Worm (Caenorhabditis elegans) whole organism, young adult: ENCODE results near the gene Y49F6B.12.

ENCODE experiments used
- B0035.1 ChIP-seq: sonication (generic microtip); optimal IDR thresholded peaks from 2 replicates; lab custom pipeline; 2016; ENCODE audit warnings: missing genetic modification characterization, mild to moderate bottlenecking, missing compliant biosample characterization, missing genotype, missing genetic modification reagents
- B0261.1 ChIP-seq: sonication (generic microtip); optimal IDR thresholded peaks from 2 replicates; lab custom pipeline; 2016; ENCODE audit warnings: mild to moderate bottlenecking, missing genetic modification characterization, moderate library complexity, missing compliant biosample characterization
- C06A6.2 ChIP-seq: fragments of 200-800 bp; sonication (Bioruptor generic); conservative IDR thresholded peaks from 2 replicates; pipeline ENCODE4 v1.3.6; 2022; ENCODE audit warnings: missing genetic modification characterization, missing compliant biosample characterization
- F22D6.2 ChIP-seq: sonication (generic microtip); optimal IDR thresholded peaks from 2 replicates; lab custom pipeline; 2016; ENCODE audit warnings: mild to moderate bottlenecking, missing genetic modification characterization, missing compliant biosample characterization
- F33H1.4 ChIP-seq: fragments of 200-800 bp; sonication (Bioruptor generic); IDR thresholded peaks from 2 replicates; pipeline ENCODE4 v1.3.6; 2022; ENCODE audit warnings: missing genetic modification reagents, missing genetic modification characterization, missing compliant biosample characterization
- F49E8.2 ChIP-seq: sonication (generic microtip); optimal IDR thresholded peaks from 3 replicates; lab custom pipeline; 2017; ENCODE audit warnings: missing genetic modification characterization, mild to moderate bottlenecking, missing compliant biosample characterization, antibody characterized with exemption, moderate library complexity; ENCODE audit not compliant: insufficient read depth
- F57C9.4 ChIP-seq: sonication (generic microtip); optimal IDR thresholded peaks from 2 replicates; lab custom pipeline; 2017; ENCODE audit warnings: mild to moderate bottlenecking, missing genetic modification characterization, missing compliant biosample characterization
- K11D2.4 ChIP-seq: fragments of 200-800 bp; sonication (Bioruptor generic); IDR thresholded peaks from 2 replicates; pipeline ENCODE4 v1.3.6; 2022; ENCODE audit warnings: missing genetic modification reagents, missing genetic modification characterization, missing compliant biosample characterization
- Y53F4B.3 ChIP-seq: fragments of 200-800 bp; sonication (Bioruptor generic); IDR thresholded peaks from 2 replicates; pipeline ENCODE4 v1.3.6; 2022; ENCODE audit warnings: missing genetic modification reagents, missing genetic modification characterization, missing compliant biosample characterization
- Y67H2A.10 ChIP-seq: fragments of 200-800 bp; sonication (Bioruptor generic); conservative IDR thresholded peaks from 2 replicates; pipeline ENCODE4 v1.3.6; 2022; ENCODE audit warnings: missing genetic modification reagents, missing genetic modification characterization, missing compliant biosample characterization
- Y79H2A.3 ChIP-seq: fragments of 200-800 bp; sonication (Bioruptor generic); conservative IDR thresholded peaks from 2 replicates; pipeline ENCODE4 v1.3.6; 2022; ENCODE audit warnings: missing genetic modification reagents, missing genetic modification characterization, missing compliant biosample characterization
- atf-7 ChIP-seq: sonication (generic microtip); optimal IDR thresholded peaks from 2 replicates; lab custom pipeline; 2017; ENCODE audit warnings: mild to moderate bottlenecking, missing genetic modification characterization, missing compliant biosample characterization
- athp-1 ChIP-seq: sonication (generic microtip); optimal IDR thresholded peaks from 2 replicates; lab custom pipeline; 2017; ENCODE audit warnings: mild to moderate bottlenecking, missing genetic modification characterization, missing compliant biosample characterization
- attf-3 ChIP-seq: fragments of 200-800 bp; sonication (Bioruptor generic); conservative IDR thresholded peaks from 2 replicates; pipeline ENCODE4 v1.3.6; 2022; ENCODE audit warnings: missing genetic modification reagents, missing genetic modification characterization, missing compliant biosample characterization
- attf-6 ChIP-seq: fragments of 200-800 bp; sonication (Bioruptor generic); IDR thresholded peaks from 2 replicates; pipeline ENCODE4 v1.3.6; 2022; ENCODE audit warnings: missing genetic modification reagents, missing genetic modification characterization, missing compliant biosample characterization
- ceh-100 ChIP-seq: fragments of 200-800 bp; sonication (Bioruptor generic); IDR thresholded peaks from 2 replicates; pipeline ENCODE4 v1.3.6; 2022; ENCODE audit warnings: missing genetic modification reagents, missing genetic modification characterization, missing compliant biosample characterization
- ceh-27 ChIP-seq: fragments of 200-800 bp; sonication (Bioruptor generic); optimal IDR thresholded peaks from 2 replicates; lab custom pipeline; 2018; ENCODE audit warnings: mild to moderate bottlenecking, missing genetic modification characterization, moderate library complexity, missing compliant biosample characterization
- ceh-40 ChIP-seq: fragments of 200-800 bp; sonication (Bioruptor generic); IDR thresholded peaks from 2 replicates; pipeline ENCODE4 v1.3.6; 2022; ENCODE audit warnings: missing genetic modification characterization, missing compliant biosample characterization
- ceh-58 ChIP-seq: fragments of 200-800 bp; sonication (Bioruptor generic); IDR thresholded peaks from 2 replicates; pipeline ENCODE4 v1.3.6; 2022; ENCODE audit warnings: missing genetic modification characterization, missing compliant biosample characterization
- ceh-79 ChIP-seq: sonication (generic microtip); optimal IDR thresholded peaks from 2 replicates; lab custom pipeline; 2017; ENCODE audit warnings: mild to moderate bottlenecking, missing genetic modification characterization, missing compliant biosample characterization
- ceh-91 ChIP-seq: fragments of 200-800 bp; sonication (Bioruptor generic); IDR thresholded peaks from 2 replicates; pipeline ENCODE4 v1.3.6; 2022; ENCODE audit warnings: missing genetic modification reagents, missing genetic modification characterization, missing compliant biosample characterization
- die-1 ChIP-seq: sonication (generic microtip); optimal IDR thresholded peaks from 2 replicates; lab custom pipeline; 2016; ENCODE audit warnings: missing genotype, mild to moderate bottlenecking, missing genetic modification characterization, missing compliant biosample characterization
- egrh-3 ChIP-seq: fragments of 200-800 bp; sonication (Bioruptor generic); IDR thresholded peaks from 2 replicates; pipeline ENCODE4 v1.3.6; 2022; ENCODE audit warnings: missing genetic modification reagents, missing genetic modification characterization, missing compliant biosample characterization
- ets-4 ChIP-seq: fragments of 200-800 bp; sonication (Bioruptor generic); optimal IDR thresholded peaks from 2 replicates; lab custom pipeline; 2018; ENCODE audit warnings: mild to moderate bottlenecking, missing genetic modification characterization, missing compliant biosample characterization
- hmg-1.2 ChIP-seq: fragments of 200-800 bp; sonication (Bioruptor generic); IDR thresholded peaks from 2 replicates; pipeline ENCODE4 v1.3.6; 2022; ENCODE audit warnings: missing genetic modification reagents, missing genetic modification characterization, missing compliant biosample characterization
- hmg-20 ChIP-seq: fragments of 200-800 bp; sonication (Bioruptor generic); IDR thresholded peaks from 2 replicates; pipeline ENCODE4 v1.3.6; 2022; ENCODE audit warnings: missing genetic modification reagents, missing genetic modification characterization, missing compliant biosample characterization
- hrde-1 ChIP-seq: sonication (generic microtip); optimal IDR thresholded peaks from 2 replicates; lab custom pipeline; 2016; ENCODE audit warnings: missing genetic modification characterization, mild to moderate bottlenecking, missing compliant biosample characterization, moderate library complexity, missing genotype, missing genetic modification reagents, borderline replicate concordance
- hsf-1 ChIP-seq: fragments of 200-800 bp; sonication (Bioruptor generic); IDR thresholded peaks from 2 replicates; pipeline ENCODE4 v1.3.6; 2022; ENCODE audit warnings: missing genetic modification reagents, missing genetic modification characterization, missing compliant biosample characterization
- lag-1 ChIP-seq: fragments of 200-800 bp; sonication (Bioruptor generic); IDR thresholded peaks from 2 replicates; pipeline ENCODE4 v1.3.6; 2022; ENCODE audit warnings: missing genetic modification reagents, missing genetic modification characterization, missing compliant biosample characterization
- let-526 ChIP-seq: fragments of 200-800 bp; sonication (Bioruptor generic); IDR thresholded peaks from 2 replicates; pipeline ENCODE4 v1.3.6; 2022; ENCODE audit warnings: missing genetic modification reagents, missing genetic modification characterization, missing compliant biosample characterization
- lin-35 ChIP-seq, 3 experiments: fragments of 150-350 bp in 2 of 3; sonication (generic microtip) in 1 of 3; optimal IDR thresholded peaks; 2 replicates each; lab custom pipeline; 2014 to 2018; ENCODE audit warnings: missing biosample characterization in 3 of 3, missing genetic modification characterization in 3 of 3, missing genetic modification reagents in 3 of 3
- lin-54 ChIP-seq: fragments of 200-800 bp; sonication (Bioruptor generic); optimal IDR thresholded peaks from 2 replicates; lab custom pipeline; 2018; ENCODE audit warnings: mild to moderate bottlenecking, missing genetic modification characterization, missing compliant biosample characterization
- madf-6 ChIP-seq: fragments of 200-800 bp; sonication (Bioruptor generic); IDR thresholded peaks from 2 replicates; pipeline ENCODE4 v1.3.6; 2022; ENCODE audit warnings: missing genetic modification reagents, missing genetic modification characterization, missing compliant biosample characterization
- mel-28 ChIP-seq: sonication (generic microtip); optimal IDR thresholded peaks from 2 replicates; lab custom pipeline; 2016; ENCODE audit warnings: borderline replicate concordance, mild to moderate bottlenecking, missing genetic modification characterization, missing compliant biosample characterization
- mxl-1 ChIP-seq: sonication (generic microtip); optimal IDR thresholded peaks from 2 replicates; lab custom pipeline; 2016; ENCODE audit warnings: missing genetic modification characterization, missing compliant biosample characterization
- nfyb-1 ChIP-seq: fragments of 200-800 bp; sonication (Bioruptor generic); IDR thresholded peaks from 2 replicates; pipeline ENCODE4 v1.3.6; 2022; ENCODE audit warnings: missing genetic modification reagents, missing genetic modification characterization, missing compliant biosample characterization
- nhr-90 ChIP-seq: sonication (generic microtip); optimal IDR thresholded peaks from 2 replicates; lab custom pipeline; 2016; ENCODE audit warnings: missing genotype, mild to moderate bottlenecking, missing genetic modification characterization, missing compliant biosample characterization
- pha-4 ChIP-seq: fragments of 150-350 bp; sonication (generic microtip); optimal IDR thresholded peaks from 2 replicates; lab custom pipeline; 2014; ENCODE audit warnings: missing biosample characterization, missing genetic modification reagents, missing genetic modification characterization
- rcor-1 ChIP-seq: fragments of 200-800 bp; sonication (Bioruptor generic); IDR thresholded peaks from 2 replicates; pipeline ENCODE4 v1.3.6; 2022; ENCODE audit warnings: missing genetic modification reagents, missing genetic modification characterization, missing compliant biosample characterization
- sdz-38 ChIP-seq: sonication (generic microtip); optimal IDR thresholded peaks from 2 replicates; lab custom pipeline; 2016; ENCODE audit warnings: missing genotype, missing genetic modification characterization, missing compliant biosample characterization
- snpc-1.1 ChIP-seq: sonication (generic microtip); optimal IDR thresholded peaks from 2 replicates; lab custom pipeline; 2017; ENCODE audit warnings: missing genetic modification characterization, mild to moderate bottlenecking, missing compliant biosample characterization, antibody characterized with exemption, moderate library complexity, missing genotype, missing genetic modification reagents; ENCODE audit not compliant: insufficient read depth
- snpc-4 ChIP-seq, 5 experiments: fragments of 150-350 bp in 1 of 5; sonication (generic microtip) in 4 of 5; optimal IDR thresholded peaks; 2 replicates each; lab custom pipeline; 2014 to 2018; ENCODE audit warnings: missing genetic modification characterization in 5 of 5, missing biosample characterization in 3 of 5, antibody characterized with exemption in 2 of 5, mild to moderate bottlenecking in 2 of 5, missing compliant biosample characterization in 2 of 5, missing genotype in 2 of 5, moderate library complexity in 2 of 5, missing genetic modification reagents in 1 of 5
- somi-1 ChIP-seq: fragments of 200-800 bp; sonication (Bioruptor generic); optimal IDR thresholded peaks from 2 replicates; lab custom pipeline; 2018; ENCODE audit warnings: mild to moderate bottlenecking, missing genetic modification characterization, missing compliant biosample characterization
- ztf-26 ChIP-seq: sonication (generic microtip); optimal IDR thresholded peaks from 2 replicates; lab custom pipeline; 2017; ENCODE audit warnings: missing genetic modification characterization, missing compliant biosample characterization
- ztf-28 ChIP-seq: fragments of 200-800 bp; sonication (Bioruptor generic); IDR thresholded peaks from 2 replicates; pipeline ENCODE4 v1.3.6; 2022; ENCODE audit warnings: missing genetic modification reagents, missing genetic modification characterization, missing compliant biosample characterization

The Y49F6B.12 gene

DNA sequence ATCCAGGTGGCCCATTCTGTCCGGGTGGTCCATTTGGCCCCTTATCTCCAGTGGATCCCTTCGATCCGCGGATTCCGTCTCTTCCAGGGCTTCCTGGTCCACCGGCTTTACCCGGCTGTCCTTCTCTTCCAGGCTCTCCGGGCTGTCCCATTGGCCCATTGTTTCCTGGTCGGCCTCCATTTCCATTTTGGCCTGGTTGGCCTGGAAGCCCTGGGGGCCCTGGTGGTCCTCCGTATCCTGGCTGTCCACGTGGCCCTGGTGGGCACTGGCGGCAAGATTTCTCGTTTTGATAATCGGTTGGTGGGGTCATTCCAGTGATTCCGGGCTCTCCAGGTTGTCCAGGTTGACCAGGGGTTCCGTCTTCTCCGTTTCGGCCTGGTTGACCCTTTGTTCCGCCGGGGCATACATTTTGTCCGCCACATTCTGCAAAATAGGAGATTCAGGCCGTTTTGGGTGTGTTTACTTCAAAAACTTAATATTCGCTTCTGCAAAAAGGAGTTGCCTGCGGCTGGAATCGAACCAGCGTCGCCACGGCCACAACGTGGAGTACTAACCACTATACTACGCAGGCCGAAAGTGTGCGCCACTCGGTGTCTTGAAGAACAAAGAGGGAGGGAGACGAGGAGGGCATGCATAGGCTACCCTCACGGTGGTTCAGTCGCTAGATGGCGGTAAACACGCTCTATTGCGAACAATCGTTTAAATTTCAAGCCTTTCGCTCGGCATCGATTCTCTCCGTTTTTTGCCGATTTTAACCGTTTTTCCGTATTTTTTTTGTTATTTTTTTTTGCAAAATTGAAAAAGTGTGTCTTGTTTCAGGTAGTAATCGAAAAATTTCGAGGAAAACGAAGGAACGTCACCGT lies 49.0 kb upstream of the Y49F6B.12 start, which contains the start of gene W09G10.9 (continued):
- no peak for TF ChIP-seq F57C9.4
- peak; percentile 36; the same call in 1 of the 2 replicates for TF ChIP-seq ceh-40
- TF ChIP-seq athp-1 (tag; lab: Kevin White, UChicago) = peak; percentile 9
- no peak for TF ChIP-seq mel-28 (tag; lab: Kevin White, UChicago)
- TF ChIP-seq ceh-79 (tag; lab: Kevin White, UChicago) = no peak
- no peak for TF ChIP-seq hsf-1
- peak; percentile 90 for TF ChIP-seq nfyb-1 (GFP tag; lab: Robert Waterston, UW)
- TF ChIP-seq lag-1 (GFP tag; lab: Robert Waterston, UW) = no peak
- peak; percentile 70; the same call in 1 of the 2 replicates for TF ChIP-seq ztf-28 (GFP tag; lab: Robert Waterston, UW)
- TF ChIP-seq lin-54 (GFP tag; lab: Kevin White, UChicago) = peak; percentile 45
- TF ChIP-seq madf-6 (GFP tag; lab: Robert Waterston, UW) = peak; percentile 73
- no peak for TF ChIP-seq F22D6.2 (tag; lab: Kevin White, UChicago)
- peak; percentile 70 for TF ChIP-seq ceh-100 (GFP tag; lab: Robert Waterston, UW)
- TF ChIP-seq B0261.1 (tag; lab: Kevin White, UChicago) = peak; percentile 84
- TF ChIP-seq ceh-58 (GFP tag; lab: Robert Waterston, UW) = 0 out of 2 replicates have a peak, but pooled peaks have one; percentile 40
- peak; percentile 44 for TF ChIP-seq nhr-90
- 0 out of 2 replicates have a peak, but pooled peaks have one; percentile 65 for TF ChIP-seq Y79H2A.3
- TF ChIP-seq K11D2.4 (GFP tag; lab: Robert Waterston, UW) = peak; percentile 84
- no peak for TF ChIP-seq ceh-91
- peak; percentile 44; the same call in 1 of the 2 replicates for TF ChIP-seq Y53F4B.3
- TF ChIP-seq F33H1.4 (GFP tag; lab: Robert Waterston, UW) = peak; percentile 61
- peak; percentile 31 for TF ChIP-seq die-1 (tag; lab: Kevin White, UChicago)
- TF ChIP-seq snpc-1.1 (tag; lab: Kevin White, UChicago) = peak; percentile 11
- TF ChIP-seq F49E8.2 = no peak
- TF ChIP-seq hrde-1 = peak; percentile 4
- peak; percentile 52 for TF ChIP-seq egrh-3 (GFP tag; lab: Robert Waterston, UW)
- TF ChIP-seq B0035.1 (tag; lab: Kevin White, UChicago) = peak; percentile 18
- TF ChIP-seq attf-3 = peak; percentile 72
- TF ChIP-seq snpc-4 (GFP tag; optimal IDR thresholded peaks at IDR 0.05; lab: Kevin White, UChicago) = peak; percentile 1
- peak in 2 of 4 experiments; percentile 47 to 52 for TF ChIP-seq snpc-4 (tag; optimal IDR thresholded peaks at IDR 0.05; lab: Kevin White, UChicago)
- no peak for TF ChIP-seq sdz-38 (tag; lab: Kevin White, UChicago)
- no peak for TF ChIP-seq somi-1 (GFP tag; lab: Kevin White, UChicago)
- TF ChIP-seq pha-4 (tag; lab: Kevin White, UChicago) = no peak
- peak; percentile 82 for TF ChIP-seq rcor-1 (GFP tag; lab: Robert Waterston, UW)
- TF ChIP-seq ceh-27 (GFP tag; lab: Kevin White, UChicago) = peak; percentile 74
- no peak for TF ChIP-seq lin-35 (GFP tag; optimal IDR thresholded peaks at IDR 0.05; lab: Kevin White, UChicago)
- no peak for TF ChIP-seq Y67H2A.10 (GFP tag; lab: Robert Waterston, UW)
- peak; percentile 2 for TF ChIP-seq ztf-26 (tag; lab: Kevin White, UChicago)
- peak; percentile 23 for TF ChIP-seq atf-7 (tag; lab: Kevin White, UChicago)
- peak; percentile 58; the same call in 1 of the 2 replicates for TF ChIP-seq let-526
- TF ChIP-seq hmg-20 (GFP tag; lab: Robert Waterston, UW) = peak; percentile 76; the same call in 1 of the 2 replicates
- no peak for TF ChIP-seq ets-4 (GFP tag; lab: Kevin White, UChicago)
- TF ChIP-seq C06A6.2 = 0 out of 2 replicates have a peak, but pooled peaks have one; percentile 45
- TF ChIP-seq mxl-1 (tag; lab: Kevin White, UChicago) = no peak
- peak; percentile 64; the same call in 1 of the 2 replicates for TF ChIP-seq attf-6
- TF ChIP-seq hmg-1.2 (GFP tag; lab: Robert Waterston, UW) = peak; percentile 93
